Worm (Caenorhabditis elegans) whole organism, L1 larva: Measurements from ENCODE around the gene efk-1.

Source experiments
- F16B12.6 ChIP-seq: fragments of 150-350 bp; optimal IDR thresholded peaks from 2 replicates; lab custom pipeline; 2014; ENCODE audit warnings: missing biosample characterization, missing genetic modification characterization
- Y116A8C.19 ChIP-seq: sonication (generic microtip); optimal IDR thresholded peaks from 2 replicates; lab custom pipeline; 2016; ENCODE audit warnings: missing compliant biosample characterization, missing genetic modification characterization, borderline replicate concordance
- aly-2 ChIP-seq: fragments of 150-350 bp; optimal IDR thresholded peaks from 2 replicates; lab custom pipeline; 2014; ENCODE audit warnings: missing biosample characterization, missing genetic modification characterization
- dpl-1 ChIP-seq, 3 experiments: fragments of 150-350 bp in 2 of 3; sonication (generic microtip) in 1 of 3; optimal IDR thresholded peaks; 2 replicates each; lab custom pipeline; 2014 to 2017; ENCODE audit warnings: missing biosample characterization in 3 of 3, missing genetic modification characterization in 3 of 3, missing genetic modification reagents in 3 of 3
- egl-27 ChIP-seq, 2 experiments: fragments of 150-350 bp in 1 of 2; sonication (generic microtip); optimal IDR thresholded peaks; 3 replicates each; lab custom pipeline; 2017 to 2018; ENCODE audit warnings: missing biosample characterization in 2 of 2, missing genetic modification characterization in 2 of 2, missing genetic modification reagents in 2 of 2
- fos-1 ChIP-seq: fragments of 150-350 bp; optimal IDR thresholded peaks from 2 replicates; lab custom pipeline; 2014; ENCODE audit warnings: missing biosample characterization, missing genetic modification characterization
- grh-1 ChIP-seq: fragments of 200-800 bp; sonication (Bioruptor generic); IDR thresholded peaks from 2 replicates; pipeline ENCODE4 v1.3.6; 2022; ENCODE audit warnings: missing genetic modification reagents, missing genetic modification characterization, missing compliant biosample characterization
- lin-15B ChIP-seq: fragments of 150-350 bp; sonication (generic microtip); optimal IDR thresholded peaks from 3 replicates; lab custom pipeline; 2014; ENCODE audit warnings: missing biosample characterization, missing genetic modification characterization
- nhr-11 ChIP-seq: fragments of 150-350 bp; optimal IDR thresholded peaks from 2 replicates; lab custom pipeline; 2014; ENCODE audit warnings: missing biosample characterization, missing genetic modification characterization
- nhr-28 ChIP-seq: fragments of 150-350 bp; optimal IDR thresholded peaks from 2 replicates; lab custom pipeline; 2014; ENCODE audit warnings: missing biosample characterization, missing genetic modification characterization
- nhr-76 ChIP-seq: sonication (generic microtip); optimal IDR thresholded peaks from 2 replicates; lab custom pipeline; 2017; ENCODE audit warnings: missing biosample characterization, missing genetic modification characterization
- pqm-1 ChIP-seq: sonication (generic microtip); optimal IDR thresholded peaks from 3 replicates; lab custom pipeline; 2017; ENCODE audit warnings: missing biosample characterization, missing genetic modification characterization
- sptf-1 ChIP-seq: fragments of 150-350 bp; optimal IDR thresholded peaks from 2 replicates; lab custom pipeline; 2014; ENCODE audit warnings: missing biosample characterization, missing genetic modification characterization
- ztf-11 ChIP-seq, 2 experiments: sonication (generic microtip); optimal IDR thresholded peaks; 2 replicates each; lab custom pipeline; 2016 to 2017; ENCODE audit warnings: missing genetic modification characterization in 2 of 2, missing biosample characterization in 1 of 2, missing compliant biosample characterization in 1 of 2

- TF ChIP-seq egl-27 (tag; optimal IDR thresholded peaks at IDR 0.05; lab: Kevin White, UChicago) (no peak), nhr-76 (no peak), lin-15B (no peak), aly-2 (tag; lab: Kevin White, UChicago) (no peak), pqm-1 (tag; lab: Kevin White, UChicago) (no peak), grh-1 (GFP tag; lab: Robert Waterston, UW) (no peak), Y116A8C.19 (tag; lab: Kevin White, UChicago) (no peak), F16B12.6 (tag; lab: Kevin White, UChicago) (no peak), dpl-1 (GFP tag; optimal IDR thresholded peaks at IDR 0.05; lab: Kevin White, UChicago) (no peak), sptf-1 (tag; lab: Kevin White, UChicago) (no peak), nhr-11 (tag; lab: Kevin White, UChicago) (no peak), fos-1 (tag; lab: Kevin White, UChicago) (no peak), ztf-11 (tag; optimal IDR thresholded peaks at IDR 0.05; lab: Kevin White, UChicago) (no peak), nhr-28 (tag; lab: Kevin White, UChicago) (no peak)
Observed at ce11 chrIII:6136178-6136577, 32.2 kb downstream of the efk-1 start, which contains the start of gene mvk-1.
